Fruit fly (Drosophila melanogaster): ENCODE results near the gene CG15914.

The CG15914 gene

dm6 chrX:15852815-15853542, at the start of gene CG15914, which contains the start of gene UBL3:
Gene CG15914 (plus strand): TSS chrX:15853421.
Gene UBL3 (minus strand): TSS chrX:15853175.
- TF ChIP-seq CG8478 (optimal IDR thresholded peaks at IDR 0.05), result no peak
- no peak for TF ChIP-seq CTCF (optimal IDR thresholded peaks at IDR 0.05)

- TF ChIP-seq CTCF (optimal IDR thresholded peaks at IDR 0.05) (no peak), CG8478 (optimal IDR thresholded peaks at IDR 0.05) (no peak)
Measured at dm6 chrX:15803764-15804563, 49.3 kb upstream of the CG15914 start, which contains the start of the genes PGRP-LE and sd. Gene PGRP-LE (minus strand): TSS chrX:15803880. Gene sd (plus strand): TSS chrX:15804370.

DNA sequence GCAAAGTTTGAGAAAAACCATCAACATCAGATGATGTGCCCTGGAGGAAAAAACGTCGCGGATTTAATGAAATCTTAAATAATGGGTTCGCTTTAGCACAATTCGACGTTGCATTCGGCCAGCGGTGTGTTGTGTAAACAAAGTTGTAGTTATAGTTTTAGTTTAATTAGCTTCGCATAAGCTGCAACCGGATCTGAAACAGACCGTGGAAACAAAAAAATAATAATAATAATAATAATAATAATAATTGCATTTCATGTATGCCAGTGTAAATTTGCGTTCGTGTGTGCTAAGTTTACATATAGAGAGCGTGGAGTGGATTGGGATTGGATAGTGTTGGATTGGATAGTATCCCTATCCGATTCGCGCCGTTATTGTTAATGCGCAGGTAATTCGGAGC, 48.4 kb upstream of the CG15914 start:
- TF ChIP-seq CG8478 (optimal IDR thresholded peaks at IDR 0.05) (no peak), CTCF (optimal IDR thresholded peaks at IDR 0.05) (no peak)

DNA sequence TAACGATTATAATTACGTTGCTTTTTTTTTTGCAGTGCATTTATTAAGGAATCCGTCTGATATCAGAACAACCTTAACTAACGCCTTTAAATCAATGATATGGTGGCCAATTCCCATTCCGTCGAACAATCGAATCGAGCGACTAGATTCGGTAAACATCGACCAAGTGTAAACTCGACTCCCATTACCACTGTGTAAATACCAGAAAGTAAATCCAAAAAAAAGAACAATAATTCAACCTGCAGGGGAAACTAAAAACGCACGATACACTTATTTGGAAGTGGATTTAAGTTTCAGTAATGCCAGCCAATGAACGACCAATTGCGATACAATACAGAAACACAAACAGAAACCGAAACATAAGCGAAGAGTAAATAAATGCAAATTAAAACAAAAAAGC, 47.7 kb upstream of the CG15914 start:
- TF ChIP-seq CG8478 (optimal IDR thresholded peaks at IDR 0.05) (no peak), CTCF (optimal IDR thresholded peaks at IDR 0.05) (no peak)

- TF ChIP-seq CG8478 (optimal IDR thresholded peaks at IDR 0.05) (no peak), CTCF (optimal IDR thresholded peaks at IDR 0.05) (no peak)
Measured at dm6 chrX:15807915-15808314, 45.3 kb upstream of the CG15914 start.

dm6 chrX:15809255-15809654, 44.0 kb upstream of the CG15914 start, which contains the start of gene CG8509:
Gene CG8509 (plus strand): TSS chrX:15809555.
- no peak for TF ChIP-seq CG8478 (optimal IDR thresholded peaks at IDR 0.05)
- TF ChIP-seq CTCF (optimal IDR thresholded peaks at IDR 0.05), result no peak

- no peak for TF ChIP-seq CTCF (optimal IDR thresholded peaks at IDR 0.05)
- TF ChIP-seq CG8478 (optimal IDR thresholded peaks at IDR 0.05), result no peak
Measured at dm6 chrX:15811666-15812614, 41.3 kb upstream of the CG15914 start.

DNA sequence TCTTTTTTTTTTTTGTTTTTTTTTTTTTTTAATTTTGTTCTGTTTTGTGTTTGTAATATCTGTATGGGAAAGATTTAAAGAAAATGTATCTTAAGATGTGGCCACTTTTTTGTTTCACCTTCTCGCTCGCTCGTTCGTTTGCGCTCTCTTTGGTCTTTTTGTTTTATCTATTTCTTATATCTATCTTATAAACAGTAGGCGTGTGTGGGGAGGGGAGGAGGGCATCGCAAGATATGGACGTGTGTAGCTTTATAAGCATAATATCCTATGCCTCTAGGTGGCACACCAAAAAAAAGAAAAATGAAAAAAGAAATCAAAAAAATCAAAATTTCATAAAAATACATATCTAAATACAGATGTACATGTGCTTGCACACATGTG, 40.6 kb upstream of the CG15914 start:
- TF ChIP-seq CG8478 (optimal IDR thresholded peaks at IDR 0.05) (no peak), CTCF (optimal IDR thresholded peaks at IDR 0.05) (no peak)

dm6 chrX:15813224-15813623, 40.0 kb upstream of the CG15914 start:
- TF ChIP-seq CG8478 (optimal IDR thresholded peaks at IDR 0.05) (no peak), CTCF (optimal IDR thresholded peaks at IDR 0.05) (no peak)

DNA sequence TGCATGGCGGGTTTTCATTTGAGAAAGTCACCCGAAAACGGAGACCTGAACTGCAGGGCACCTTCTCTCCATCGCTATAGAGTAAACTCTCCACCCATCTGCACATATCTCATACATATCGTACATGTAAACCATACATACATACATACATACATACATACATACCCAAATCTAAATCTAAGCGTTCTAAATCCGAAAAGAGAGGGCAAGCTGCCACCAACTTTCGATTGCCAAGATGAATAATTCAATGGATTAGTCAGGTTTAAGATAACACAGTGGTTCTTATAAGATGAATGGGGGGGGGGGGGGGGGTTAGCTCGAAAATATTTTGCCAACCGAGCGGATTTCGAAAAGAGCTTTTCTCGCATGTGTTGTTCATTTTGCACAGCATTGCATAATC, 38.7 kb upstream of the CG15914 start:
- TF ChIP-seq CTCF (optimal IDR thresholded peaks at IDR 0.05) (no peak), CG8478 (optimal IDR thresholded peaks at IDR 0.05) (no peak)

- TF ChIP-seq CG8478 (optimal IDR thresholded peaks at IDR 0.05), result no peak
- no peak for TF ChIP-seq CTCF (optimal IDR thresholded peaks at IDR 0.05)
Measured at dm6 chrX:15816127-15816526, 37.1 kb upstream of the CG15914 start.

DNA sequence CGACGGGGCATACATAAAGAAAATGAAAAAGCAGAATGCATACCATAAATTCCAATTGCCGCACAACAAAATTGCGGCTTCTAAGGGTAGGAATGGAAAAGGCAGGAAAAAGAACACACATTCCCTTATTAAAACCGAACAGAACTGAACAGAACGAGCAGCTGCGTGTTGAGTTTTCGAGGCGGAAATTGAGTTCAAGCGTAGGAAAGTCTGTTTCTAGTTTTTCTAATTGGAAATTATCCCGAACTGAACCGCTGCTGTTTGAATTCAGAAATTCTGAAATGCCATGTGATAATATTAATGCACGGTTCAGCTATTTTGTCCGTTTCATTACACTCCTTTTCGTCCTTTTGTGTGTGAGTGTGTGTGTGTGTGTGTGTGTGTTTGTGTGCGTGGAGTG, 36.3 kb upstream of the CG15914 start:
- TF ChIP-seq CTCF (optimal IDR thresholded peaks at IDR 0.05), result no peak
- no peak for TF ChIP-seq CG8478 (optimal IDR thresholded peaks at IDR 0.05)

DNA sequence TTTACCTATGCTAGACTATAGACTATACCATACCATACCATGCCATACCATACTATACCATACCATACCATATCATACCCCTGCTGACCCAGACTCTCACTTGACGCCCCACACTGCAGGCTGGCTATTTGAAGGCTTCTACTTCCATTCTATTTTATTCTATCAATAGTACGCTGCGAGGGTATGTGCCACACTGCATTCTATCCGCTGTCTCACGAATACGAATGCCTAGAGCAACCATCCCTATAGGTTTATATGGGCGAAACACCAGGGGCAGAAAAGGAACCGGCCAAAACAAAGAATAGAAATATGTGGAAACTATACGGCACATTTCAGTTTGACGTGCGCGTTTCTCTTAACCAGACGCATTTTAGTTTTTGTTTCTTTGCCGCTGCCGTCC, 35.4 kb upstream of the CG15914 start:
- no peak for TF ChIP-seq CG8478 (optimal IDR thresholded peaks at IDR 0.05)
- no peak for TF ChIP-seq CTCF (optimal IDR thresholded peaks at IDR 0.05)

dm6 chrX:15818608-15819184, 34.5 kb upstream of the CG15914 start:
- no peak for TF ChIP-seq CTCF (optimal IDR thresholded peaks at IDR 0.05)
- TF ChIP-seq CG8478 (optimal IDR thresholded peaks at IDR 0.05), result no peak

All from S2 (cell line).